Worm (Caenorhabditis elegans) whole organism, L1 larva: Measurements from ENCODE around the gene W06E11.1.

Experiments used
- C04F5.9 ChIP-seq: sonication (generic microtip); optimal IDR thresholded peaks from 2 replicates; lab custom pipeline; 2016; ENCODE audit warnings: missing genetic modification characterization, missing compliant biosample characterization
- C16A3.4 ChIP-seq: fragments of 150-350 bp; optimal IDR thresholded peaks from 2 replicates; lab custom pipeline; 2014; ENCODE audit warnings: missing biosample characterization, missing genetic modification characterization
- C34B4.2 ChIP-seq: sonication (generic microtip); optimal IDR thresholded peaks from 2 replicates; lab custom pipeline; 2017; ENCODE audit warnings: mild to moderate bottlenecking, missing genetic modification characterization, missing compliant biosample characterization
- F16B12.6 ChIP-seq: fragments of 150-350 bp; optimal IDR thresholded peaks from 2 replicates; lab custom pipeline; 2014; ENCODE audit warnings: missing biosample characterization, missing genetic modification characterization
- Y116A8C.19 ChIP-seq: sonication (generic microtip); optimal IDR thresholded peaks from 2 replicates; lab custom pipeline; 2016; ENCODE audit warnings: missing compliant biosample characterization, missing genetic modification characterization, borderline replicate concordance
- alr-1 ChIP-seq: fragments of 200-800 bp; sonication (Bioruptor generic); optimal IDR thresholded peaks from 2 replicates; lab custom pipeline; 2018; ENCODE audit warnings: borderline replicate concordance, mild to moderate bottlenecking, missing genetic modification characterization, missing compliant biosample characterization
- aly-2 ChIP-seq: fragments of 150-350 bp; optimal IDR thresholded peaks from 2 replicates; lab custom pipeline; 2014; ENCODE audit warnings: missing biosample characterization, missing genetic modification characterization
- ceh-8 ChIP-seq: fragments of 200-800 bp; sonication (Bioruptor generic); optimal IDR thresholded peaks from 2 replicates; lab custom pipeline; 2018; ENCODE audit warnings: mild to moderate bottlenecking, missing genetic modification characterization, moderate library complexity, missing compliant biosample characterization
- ceh-88 ChIP-seq: fragments of 200-800 bp; sonication (Bioruptor generic); IDR thresholded peaks from 2 replicates; pipeline ENCODE4 v1.3.6; 2022; ENCODE audit warnings: missing genetic modification characterization, missing compliant biosample characterization
- ceh-90 ChIP-seq: sonication (generic microtip); optimal IDR thresholded peaks from 2 replicates; lab custom pipeline; 2016; ENCODE audit warnings: missing genetic modification characterization, missing compliant biosample characterization
- dsc-1 ChIP-seq: sonication (generic microtip); optimal IDR thresholded peaks from 2 replicates; lab custom pipeline; 2016; ENCODE audit warnings: mild to moderate bottlenecking, missing genetic modification characterization, missing compliant biosample characterization
- egl-13 ChIP-seq: sonication (generic microtip); optimal IDR thresholded peaks from 2 replicates; lab custom pipeline; 2016; ENCODE audit warnings: missing genotype, missing genetic modification reagents, missing genetic modification characterization, missing compliant biosample characterization
- egl-27 ChIP-seq, 2 experiments: fragments of 150-350 bp in 1 of 2; sonication (generic microtip); optimal IDR thresholded peaks; 3 replicates each; lab custom pipeline; 2017 to 2018; ENCODE audit warnings: missing biosample characterization in 2 of 2, missing genetic modification characterization in 2 of 2, missing genetic modification reagents in 2 of 2
- ets-5 ChIP-seq: fragments of 200-800 bp; sonication (Bioruptor generic); IDR thresholded peaks from 2 replicates; pipeline ENCODE4 v1.3.6; 2022; ENCODE audit warnings: missing genetic modification characterization, missing compliant biosample characterization
- fkh-10 ChIP-seq: sonication (generic microtip); optimal IDR thresholded peaks from 2 replicates; lab custom pipeline; 2017; ENCODE audit warnings: missing biosample characterization, missing genetic modification reagents, missing genetic modification characterization
- fkh-4 ChIP-seq: sonication (generic microtip); optimal IDR thresholded peaks from 2 replicates; lab custom pipeline; 2016; ENCODE audit warnings: missing compliant biosample characterization, missing genetic modification characterization, borderline replicate concordance
- fkh-8 ChIP-seq: sonication (generic microtip); optimal IDR thresholded peaks from 2 replicates; lab custom pipeline; 2016; ENCODE audit warnings: mild to moderate bottlenecking, missing genetic modification characterization, missing compliant biosample characterization
- fos-1 ChIP-seq: fragments of 150-350 bp; optimal IDR thresholded peaks from 2 replicates; lab custom pipeline; 2014; ENCODE audit warnings: missing biosample characterization, missing genetic modification characterization
- grh-1 ChIP-seq: fragments of 200-800 bp; sonication (Bioruptor generic); IDR thresholded peaks from 2 replicates; pipeline ENCODE4 v1.3.6; 2022; ENCODE audit warnings: missing genetic modification reagents, missing genetic modification characterization, missing compliant biosample characterization
- hlh-4 ChIP-seq: sonication (generic microtip); optimal IDR thresholded peaks from 2 replicates; lab custom pipeline; 2016; ENCODE audit warnings: mild to moderate bottlenecking, missing genetic modification characterization, missing compliant biosample characterization
- isw-1 ChIP-seq: fragments of 200-800 bp; sonication (Bioruptor generic); IDR thresholded peaks from 2 replicates; pipeline ENCODE4 v1.3.6; 2022; ENCODE audit warnings: missing genetic modification characterization, missing compliant biosample characterization
- jun-1 ChIP-seq: fragments of 150-350 bp; optimal IDR thresholded peaks from 2 replicates; lab custom pipeline; 2014; ENCODE audit warnings: missing biosample characterization, missing genetic modification reagents, missing genetic modification characterization
- lin-13 ChIP-seq: fragments of 150-350 bp; optimal IDR thresholded peaks from 2 replicates; lab custom pipeline; 2014; ENCODE audit warnings: missing biosample characterization, missing genetic modification reagents, missing genetic modification characterization
- lin-14 ChIP-seq: fragments of 200-800 bp; sonication (Bioruptor generic); optimal IDR thresholded peaks from 2 replicates; lab custom pipeline; 2018; ENCODE audit warnings: mild to moderate bottlenecking, missing genetic modification characterization, moderate library complexity, missing compliant biosample characterization
- lin-15B ChIP-seq: fragments of 150-350 bp; sonication (generic microtip); optimal IDR thresholded peaks from 3 replicates; lab custom pipeline; 2014; ENCODE audit warnings: missing biosample characterization, missing genetic modification characterization
- lin-35 ChIP-seq, 2 experiments: fragments of 150-350 bp; optimal IDR thresholded peaks; 2 replicates each; lab custom pipeline; 2014; ENCODE audit warnings: missing biosample characterization in 2 of 2, missing genetic modification characterization in 2 of 2, missing genetic modification reagents in 2 of 2
- lin-39 ChIP-seq: fragments of 150-350 bp; optimal IDR thresholded peaks from 2 replicates; lab custom pipeline; 2014; ENCODE audit warnings: missing biosample characterization, missing genetic modification reagents, missing genetic modification characterization
- lsy-2 ChIP-seq, 2 experiments: fragments of 150-350 bp; optimal IDR thresholded peaks; 2 replicates each; lab custom pipeline; 2014; ENCODE audit warnings: missing biosample characterization in 2 of 2, missing genetic modification characterization in 2 of 2
- mdl-1 ChIP-seq, 2 experiments: fragments of 150-350 bp; optimal IDR thresholded peaks; 2 replicates each; lab custom pipeline; 2014 to 2017; ENCODE audit warnings: missing biosample characterization in 2 of 2, missing genetic modification characterization in 2 of 2, inconsistent platforms in 1 of 2
- mep-1 ChIP-seq: fragments of 150-350 bp; optimal IDR thresholded peaks from 2 replicates; lab custom pipeline; 2014; ENCODE audit warnings: missing biosample characterization, missing genetic modification characterization
- nhr-12 ChIP-seq: sonication (generic microtip); optimal IDR thresholded peaks from 2 replicates; lab custom pipeline; 2017; ENCODE audit warnings: missing biosample characterization, missing genetic modification characterization
- nhr-19 ChIP-seq: fragments of 200-800 bp; sonication (Bioruptor generic); conservative IDR thresholded peaks from 2 replicates; pipeline ENCODE4 v1.3.6; 2022; ENCODE audit warnings: missing genetic modification characterization, missing compliant biosample characterization
- nhr-20 ChIP-seq: sonication (generic microtip); optimal IDR thresholded peaks from 2 replicates; lab custom pipeline; 2016; ENCODE audit warnings: mild to moderate bottlenecking, missing genetic modification characterization, missing compliant biosample characterization
- nhr-237 ChIP-seq: fragments of 150-350 bp; optimal IDR thresholded peaks from 2 replicates; lab custom pipeline; 2014; ENCODE audit warnings: missing biosample characterization, missing genetic modification characterization
- nhr-28 ChIP-seq: fragments of 150-350 bp; optimal IDR thresholded peaks from 2 replicates; lab custom pipeline; 2014; ENCODE audit warnings: missing biosample characterization, missing genetic modification characterization
- nhr-47 ChIP-seq: sonication (generic microtip); optimal IDR thresholded peaks from 2 replicates; lab custom pipeline; 2016; ENCODE audit warnings: mild to moderate bottlenecking, missing genetic modification characterization, moderate library complexity, missing compliant biosample characterization
- nhr-71 ChIP-seq: sonication (generic microtip); optimal IDR thresholded peaks from 2 replicates; lab custom pipeline; 2016; ENCODE audit warnings: mild to moderate bottlenecking, missing genetic modification characterization, moderate library complexity, missing compliant biosample characterization
- nhr-76 ChIP-seq: sonication (generic microtip); optimal IDR thresholded peaks from 2 replicates; lab custom pipeline; 2017; ENCODE audit warnings: missing biosample characterization, missing genetic modification characterization
- nhr-77 ChIP-seq: fragments of 150-350 bp; optimal IDR thresholded peaks from 2 replicates; lab custom pipeline; 2014; ENCODE audit warnings: missing biosample characterization, missing genetic modification characterization
- pag-3 ChIP-seq: sonication (generic microtip); optimal IDR thresholded peaks from 2 replicates; lab custom pipeline; 2017; ENCODE audit warnings: missing genetic modification characterization, mild to moderate bottlenecking, missing compliant biosample characterization, antibody characterized with exemption, borderline replicate concordance; ENCODE audit not compliant: insufficient read depth
- rnt-1 ChIP-seq: sonication (generic microtip); optimal IDR thresholded peaks from 2 replicates; lab custom pipeline; 2016; ENCODE audit warnings: mild to moderate bottlenecking, missing genetic modification characterization, moderate library complexity, missing compliant biosample characterization
- skn-1 ChIP-seq: fragments of 150-350 bp; optimal IDR thresholded peaks from 2 replicates; lab custom pipeline; 2014; ENCODE audit warnings: missing biosample characterization, missing genetic modification characterization
- snu-23 ChIP-seq: sonication (generic microtip); optimal IDR thresholded peaks from 2 replicates; lab custom pipeline; 2016; ENCODE audit warnings: missing genetic modification characterization, missing compliant biosample characterization
- swsn-7 ChIP-seq: sonication (generic microtip); optimal IDR thresholded peaks from 2 replicates; lab custom pipeline; 2016; ENCODE audit warnings: missing genetic modification characterization, missing compliant biosample characterization
- tbx-2 ChIP-seq: sonication (generic microtip); optimal IDR thresholded peaks from 2 replicates; lab custom pipeline; 2016; ENCODE audit warnings: missing genetic modification characterization, missing compliant biosample characterization
- unc-62 ChIP-seq: fragments of 150-350 bp; optimal IDR thresholded peaks from 2 replicates; lab custom pipeline; 2014; ENCODE audit warnings: missing biosample characterization, missing genetic modification reagents, missing genetic modification characterization
- unc-86 ChIP-seq: sonication (generic microtip); optimal IDR thresholded peaks from 2 replicates; lab custom pipeline; 2016; ENCODE audit warnings: missing genetic modification characterization, missing compliant biosample characterization
- vab-15 ChIP-seq: sonication (generic microtip); optimal IDR thresholded peaks from 2 replicates; lab custom pipeline; 2017; ENCODE audit warnings: missing genotype, mild to moderate bottlenecking, missing genetic modification characterization, missing compliant biosample characterization
- zag-1 ChIP-seq: fragments of 150-350 bp; optimal IDR thresholded peaks from 2 replicates; lab custom pipeline; 2014; ENCODE audit warnings: missing biosample characterization, missing genetic modification characterization
- zip-4 ChIP-seq: fragments of 200-800 bp; sonication (Bioruptor generic); optimal IDR thresholded peaks from 2 replicates; lab custom pipeline; 2018; ENCODE audit warnings: mild to moderate bottlenecking, missing genetic modification characterization, moderate library complexity, missing compliant biosample characterization
- ztf-11 ChIP-seq, 2 experiments: sonication (generic microtip); optimal IDR thresholded peaks; 2 replicates each; lab custom pipeline; 2016 to 2017; ENCODE audit warnings: missing genetic modification characterization in 2 of 2, missing biosample characterization in 1 of 2, missing compliant biosample characterization in 1 of 2

Gene W06E11.1

ce11 chrIII:670994-671393, 29.1 kb downstream of the W06E11.1 start (continued):
- peak; percentile 94 for TF ChIP-seq lin-14
- TF ChIP-seq aly-2 (tag; lab: Kevin White, UChicago): no peak
- 0 out of 2 replicates have a peak, but pooled peaks have one; percentile 19 for TF ChIP-seq nhr-19
- TF ChIP-seq snu-23 (GFP tag; lab: Kevin White, UChicago): peak; percentile 57
- peak; percentile 17 for TF ChIP-seq nhr-20
- no peak for TF ChIP-seq pag-3 (tag; lab: Kevin White, UChicago)
- TF ChIP-seq nhr-71 (tag; lab: Kevin White, UChicago): peak; percentile 81
- TF ChIP-seq dsc-1 (tag; lab: Kevin White, UChicago): peak; percentile 17
- peak; percentile 78 for TF ChIP-seq unc-86
- no peak for TF ChIP-seq C04F5.9
- no peak for TF ChIP-seq ceh-88 (GFP tag; lab: Robert Waterston, UW)
- TF ChIP-seq lin-35 (GFP tag; optimal IDR thresholded peaks at IDR 0.05; lab: Kevin White, UChicago): peak in 1 of 2 experiments; percentile 47
- no peak for TF ChIP-seq fkh-4
- no peak for TF ChIP-seq zip-4
- TF ChIP-seq lsy-2 (tag; optimal IDR thresholded peaks at IDR 0.05; lab: Kevin White, UChicago): peak; percentile 18 to 63
- TF ChIP-seq ceh-90: no peak
- TF ChIP-seq egl-13 (tag; lab: Kevin White, UChicago): peak; percentile 75
- TF ChIP-seq C34B4.2: no peak

- no peak for TF ChIP-seq mdl-1 (tag; optimal IDR thresholded peaks at IDR 0.05; lab: Kevin White, UChicago)
- TF ChIP-seq jun-1 (tag; lab: Kevin White, UChicago): no peak
- TF ChIP-seq zip-4: no peak
- no peak for TF ChIP-seq fkh-4
- TF ChIP-seq ceh-8: no peak
- no peak for TF ChIP-seq lin-35 (GFP tag; optimal IDR thresholded peaks at IDR 0.05; lab: Kevin White, UChicago)
- no peak for TF ChIP-seq tbx-2 (tag; lab: Kevin White, UChicago)
- no peak for TF ChIP-seq nhr-28
- no peak for TF ChIP-seq alr-1 (tag; lab: Kevin White, UChicago)
- TF ChIP-seq hlh-4 (tag; lab: Kevin White, UChicago): no peak
- TF ChIP-seq vab-15 (tag; lab: Kevin White, UChicago): no peak
- TF ChIP-seq egl-13 (tag; lab: Kevin White, UChicago): no peak
- TF ChIP-seq skn-1 (tag; lab: Kevin White, UChicago): no peak
- no peak for TF ChIP-seq nhr-12
- TF ChIP-seq unc-62 (GFP tag; lab: Kevin White, UChicago): no peak
- TF ChIP-seq zag-1: no peak
- TF ChIP-seq fkh-8 (tag; lab: Kevin White, UChicago): no peak
- no peak for TF ChIP-seq dsc-1 (tag; lab: Kevin White, UChicago)
- TF ChIP-seq pag-3 (tag; lab: Kevin White, UChicago): no peak
- no peak for TF ChIP-seq nhr-237 (tag; lab: Kevin White, UChicago)
- no peak for TF ChIP-seq nhr-76 (tag; lab: Kevin White, UChicago)
- TF ChIP-seq swsn-7 (tag; lab: Kevin White, UChicago): no peak
- TF ChIP-seq nhr-77 (tag; lab: Kevin White, UChicago): no peak
- no peak for TF ChIP-seq F16B12.6 (tag; lab: Kevin White, UChicago)
- peak; percentile 29 for TF ChIP-seq nhr-71 (tag; lab: Kevin White, UChicago)
- TF ChIP-seq Y116A8C.19 (tag; lab: Kevin White, UChicago): no peak
- peak; percentile 2 to 31 for TF ChIP-seq lsy-2 (tag; optimal IDR thresholded peaks at IDR 0.05; lab: Kevin White, UChicago)
- no peak for TF ChIP-seq ztf-11 (tag; optimal IDR thresholded peaks at IDR 0.05; lab: Kevin White, UChicago)
- TF ChIP-seq ets-5 (GFP tag; lab: Robert Waterston, UW): no peak
- TF ChIP-seq egl-27 (tag; optimal IDR thresholded peaks at IDR 0.05; lab: Kevin White, UChicago): no peak
- no peak for TF ChIP-seq C16A3.4 (tag; lab: Kevin White, UChicago)
- no peak for TF ChIP-seq aly-2 (tag; lab: Kevin White, UChicago)
- no peak for TF ChIP-seq fos-1
- no peak for TF ChIP-seq isw-1
- peak; percentile 47 for TF ChIP-seq fkh-10 (GFP tag; lab: Kevin White, UChicago)
- TF ChIP-seq lin-13 (GFP tag; lab: Kevin White, UChicago): no peak
- no peak for TF ChIP-seq lin-39
- TF ChIP-seq lin-15B: no peak
- TF ChIP-seq unc-86: no peak
- peak; percentile 37 for TF ChIP-seq nhr-47 (tag; lab: Kevin White, UChicago)
- TF ChIP-seq rnt-1 (tag; lab: Kevin White, UChicago): no peak
- TF ChIP-seq mep-1 (tag; lab: Kevin White, UChicago): no peak
- no peak for TF ChIP-seq ceh-90
- TF ChIP-seq grh-1 (GFP tag; lab: Robert Waterston, UW): no peak
Observed at ce11 chrIII:675413-675812, 33.6 kb downstream of the W06E11.1 start.
